Fruit fly (Drosophila melanogaster): ENCODE data around the gene CG15169.
A peak's percentile ranks its signal among the peaks of the same experiment; 100 is the strongest.

CG15169 gene

DNA sequence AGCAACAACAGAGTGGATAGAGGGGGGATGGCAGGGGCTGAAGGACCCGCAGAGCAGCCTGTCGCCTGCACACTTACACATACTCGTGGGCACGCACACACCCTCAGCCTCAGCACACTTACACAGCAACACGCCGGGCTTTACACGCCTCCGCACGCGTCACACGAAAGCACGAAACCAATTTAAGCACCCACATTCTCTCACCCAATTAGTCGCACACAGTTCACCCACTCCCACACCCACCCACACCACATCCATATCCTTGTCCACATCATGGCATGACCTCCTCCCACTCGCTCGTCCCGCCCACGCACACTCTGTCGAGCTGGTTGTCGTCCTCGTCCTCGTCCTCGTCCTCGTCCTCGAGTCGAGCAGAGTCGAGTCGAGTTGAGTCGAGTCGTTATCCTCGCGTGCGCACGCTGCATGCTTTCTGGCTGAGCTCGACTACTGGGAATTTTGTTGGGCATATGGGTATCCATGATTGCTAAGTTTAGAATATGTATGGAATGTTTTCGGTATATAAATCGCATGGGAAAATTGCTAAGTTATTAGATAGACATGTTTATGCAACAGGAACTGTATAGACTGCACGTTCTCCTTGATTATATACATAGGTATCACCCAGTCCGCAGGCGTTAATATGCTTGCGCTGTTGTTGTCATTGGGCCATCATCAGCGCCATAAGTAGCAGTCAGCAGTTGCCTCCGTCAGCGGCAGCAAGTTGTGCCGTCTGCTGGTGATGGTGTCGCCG is 21.2 kb downstream of the CG15169 start (continued):
- TF ChIP-seq Sox100B (GFP tag; optimal IDR thresholded peaks at IDR 0.05) (peak; percentile 66), Doc3 (GFP tag; IDR thresholded peaks at IDR 0.05; ENCODE audit: partially characterized antibody) (no peak), Dref (GFP tag; IDR thresholded peaks at IDR 0.05) (no peak), row (GFP tag; IDR thresholded peaks at IDR 0.05) (peak; percentile 95), CG9932 (GFP tag; IDR thresholded peaks at IDR 0.05) (peak; percentile 74), Stat92E (GFP tag; optimal IDR thresholded peaks at IDR 0.05) (no peak), lab (GFP tag; optimal IDR thresholded peaks at IDR 0.05) (peak; percentile 92), CG9215 (GFP tag; IDR thresholded peaks at IDR 0.05) (peak; percentile 78), D19B (GFP tag; optimal IDR thresholded peaks at IDR 0.05) (peak; percentile 97), tio (GFP tag; optimal IDR thresholded peaks at IDR 0.05) (peak; percentile 66), Scr (GFP tag; IDR thresholded peaks at IDR 0.05; ENCODE audit: partially characterized antibody) (no peak), CG17361 (GFP tag; IDR thresholded peaks at IDR 0.05) (peak; percentile 75), Gsc (GFP tag; IDR thresholded peaks at IDR 0.05) (peak; percentile 66), Side (GFP tag; optimal IDR thresholded peaks at IDR 0.05) (peak; percentile 80), E2f1 (GFP tag; IDR thresholded peaks at IDR 0.05) (peak; percentile 86), wor (GFP tag; IDR thresholded peaks at IDR 0.05) (peak; percentile 74), CG14860 (GFP tag; IDR thresholded peaks at IDR 0.05; ENCODE audit: partially characterized antibody) (no peak), Dad (GFP tag; optimal IDR thresholded peaks at IDR 0.05) (peak; percentile 67), twi (tag; optimal IDR thresholded peaks at IDR 0.05) (peak; percentile 43), dimm (GFP tag; IDR thresholded peaks at IDR 0.05) (0 out of 2 replicates have a peak, but pooled peaks have one; percentile 8), nmo (GFP tag; optimal IDR thresholded peaks at IDR 0.05) (peak; percentile 82), jigr1 (GFP tag; IDR thresholded peaks at IDR 0.05) (peak; percentile 68; the same call in 2 of the 3 replicates), Hand (GFP tag; optimal IDR thresholded peaks at IDR 0.05) (peak; percentile 88), dpn (GFP tag; optimal IDR thresholded peaks at IDR 0.05) (peak; percentile 81), Abd-B (GFP tag; optimal IDR thresholded peaks at IDR 0.05) (peak; percentile 68), CG8359 (GFP tag; optimal IDR thresholded peaks at IDR 0.05; ENCODE audit: borderline replicate concordance) (no peak), esg (GFP tag; conservative IDR thresholded peaks at IDR 0.05) (peak; percentile 86), ase (GFP tag; IDR thresholded peaks at IDR 0.05) (peak; percentile 80), insv (GFP tag; optimal IDR thresholded peaks at IDR 0.05) (no peak), CG11247 (GFP tag; IDR thresholded peaks at IDR 0.05) (peak; percentile 81), nerfin-1 (tag; optimal IDR thresholded peaks at IDR 0.05) (peak; percentile 34), CG10959 (GFP tag; IDR thresholded peaks at IDR 0.05) (no peak), Bteb2 (GFP tag; optimal IDR thresholded peaks at IDR 0.05) (peak; percentile 79), grau (tag; optimal IDR thresholded peaks at IDR 0.05) (peak; percentile 84), CG14965 (GFP tag; optimal IDR thresholded peaks at IDR 0.05; ENCODE audit: borderline replicate concordance) (peak; percentile 7), sc (optimal IDR thresholded peaks at IDR 0.05) (no peak), sc (GFP tag; optimal IDR thresholded peaks at IDR 0.05) (peak; percentile 59), chn (GFP tag; optimal IDR thresholded peaks at IDR 0.05) (peak; percentile 74), CG3726 (GFP tag; IDR thresholded peaks at IDR 0.05) (peak; percentile 69; the same call in 2 of the 3 replicates), Rfx (GFP tag; IDR thresholded peaks at IDR 0.05) (peak; percentile 89), CG11085 (GFP tag; IDR thresholded peaks at IDR 0.05) (peak; percentile 75), CG10654 (GFP tag; optimal IDR thresholded peaks at IDR 0.05) (peak; percentile 64), H15 (GFP tag; IDR thresholded peaks at IDR 0.05) (peak; percentile 85), CG30431 (GFP tag; optimal IDR thresholded peaks at IDR 0.05) (peak; percentile 43), pfk (GFP tag; optimal IDR thresholded peaks at IDR 0.05) (no peak), CG14441 (GFP tag; IDR thresholded peaks at IDR 0.05) (peak; percentile 82), CG12744 (GFP tag; optimal IDR thresholded peaks at IDR 0.05) (peak; percentile 49), CG6791 (GFP tag; IDR thresholded peaks at IDR 0.05; ENCODE audit: partially characterized antibody) (no peak), eyg (GFP tag; optimal IDR thresholded peaks at IDR 0.05) (peak; percentile 56)

Measured in whole organism, embryonic.